Worm (Caenorhabditis elegans) whole organism, L1 larva: Measurements from ENCODE around the gene D2085.7.

Experiments
- C16A3.4 ChIP-seq: fragments of 150-350 bp; optimal IDR thresholded peaks from 2 replicates; lab custom pipeline; 2014; ENCODE audit warnings: missing biosample characterization, missing genetic modification characterization
- C34B4.2 ChIP-seq: sonication (generic microtip); optimal IDR thresholded peaks from 2 replicates; lab custom pipeline; 2017; ENCODE audit warnings: mild to moderate bottlenecking, missing genetic modification characterization, missing compliant biosample characterization
- aly-2 ChIP-seq: fragments of 150-350 bp; optimal IDR thresholded peaks from 2 replicates; lab custom pipeline; 2014; ENCODE audit warnings: missing biosample characterization, missing genetic modification characterization
- ceh-8 ChIP-seq: fragments of 200-800 bp; sonication (Bioruptor generic); optimal IDR thresholded peaks from 2 replicates; lab custom pipeline; 2018; ENCODE audit warnings: mild to moderate bottlenecking, missing genetic modification characterization, moderate library complexity, missing compliant biosample characterization
- dpl-1 ChIP-seq, 3 experiments: fragments of 150-350 bp in 2 of 3; sonication (generic microtip) in 1 of 3; optimal IDR thresholded peaks; 2 replicates each; lab custom pipeline; 2014 to 2017; ENCODE audit warnings: missing biosample characterization in 3 of 3, missing genetic modification characterization in 3 of 3, missing genetic modification reagents in 3 of 3
- efl-1 ChIP-seq, 4 experiments: fragments of 150-350 bp; optimal IDR thresholded peaks in 3 of 4; peaks in 1 of 4; 1 replicate in 1 of 4; 2 replicates in 3 of 4; lab custom pipeline; 2014; ENCODE audit warnings: missing biosample characterization in 2 of 4, missing genetic modification characterization in 2 of 4, missing genetic modification reagents in 2 of 4
- egl-13 ChIP-seq: sonication (generic microtip); optimal IDR thresholded peaks from 2 replicates; lab custom pipeline; 2016; ENCODE audit warnings: missing genotype, missing genetic modification reagents, missing genetic modification characterization, missing compliant biosample characterization
- egl-27 ChIP-seq, 2 experiments: fragments of 150-350 bp in 1 of 2; sonication (generic microtip); optimal IDR thresholded peaks; 3 replicates each; lab custom pipeline; 2017 to 2018; ENCODE audit warnings: missing biosample characterization in 2 of 2, missing genetic modification characterization in 2 of 2, missing genetic modification reagents in 2 of 2
- elt-2 ChIP-seq: sonication (generic microtip); optimal IDR thresholded peaks from 2 replicates; lab custom pipeline; 2016; ENCODE audit warnings: missing genetic modification characterization, mild to moderate bottlenecking, inconsistent platforms, missing compliant biosample characterization, missing genetic modification reagents
- elt-3 ChIP-seq, 6 experiments: fragments of 150-350 bp in 1 of 6; sonication (generic microtip); optimal IDR thresholded peaks; 2 replicates each; lab custom pipeline; 2017 to 2018; ENCODE audit warnings: missing biosample characterization in 6 of 6, missing genetic modification characterization in 6 of 6, inconsistent platforms in 1 of 6
- fkh-8 ChIP-seq: sonication (generic microtip); optimal IDR thresholded peaks from 2 replicates; lab custom pipeline; 2016; ENCODE audit warnings: mild to moderate bottlenecking, missing genetic modification characterization, missing compliant biosample characterization
- hlh-4 ChIP-seq: sonication (generic microtip); optimal IDR thresholded peaks from 2 replicates; lab custom pipeline; 2016; ENCODE audit warnings: mild to moderate bottlenecking, missing genetic modification characterization, missing compliant biosample characterization
- hpl-2 ChIP-seq: fragments of 150-350 bp; optimal IDR thresholded peaks from 2 replicates; lab custom pipeline; 2014; ENCODE audit warnings: missing biosample characterization, missing genetic modification reagents, missing genetic modification characterization
- isw-1 ChIP-seq: fragments of 200-800 bp; sonication (Bioruptor generic); IDR thresholded peaks from 2 replicates; pipeline ENCODE4 v1.3.6; 2022; ENCODE audit warnings: missing genetic modification characterization, missing compliant biosample characterization
- lin-14 ChIP-seq: fragments of 200-800 bp; sonication (Bioruptor generic); optimal IDR thresholded peaks from 2 replicates; lab custom pipeline; 2018; ENCODE audit warnings: mild to moderate bottlenecking, missing genetic modification characterization, moderate library complexity, missing compliant biosample characterization
- lin-35 ChIP-seq, 2 experiments: fragments of 150-350 bp; optimal IDR thresholded peaks; 2 replicates each; lab custom pipeline; 2014; ENCODE audit warnings: missing biosample characterization in 2 of 2, missing genetic modification characterization in 2 of 2, missing genetic modification reagents in 2 of 2
- lin-39 ChIP-seq: fragments of 150-350 bp; optimal IDR thresholded peaks from 2 replicates; lab custom pipeline; 2014; ENCODE audit warnings: missing biosample characterization, missing genetic modification reagents, missing genetic modification characterization
- mef-2 ChIP-seq: fragments of 150-350 bp; optimal IDR thresholded peaks from 2 replicates; lab custom pipeline; 2014; ENCODE audit warnings: missing biosample characterization, missing genetic modification characterization
- mep-1 ChIP-seq: fragments of 150-350 bp; optimal IDR thresholded peaks from 2 replicates; lab custom pipeline; 2014; ENCODE audit warnings: missing biosample characterization, missing genetic modification characterization
- nhr-11 ChIP-seq: fragments of 150-350 bp; optimal IDR thresholded peaks from 2 replicates; lab custom pipeline; 2014; ENCODE audit warnings: missing biosample characterization, missing genetic modification characterization
- nhr-20 ChIP-seq: sonication (generic microtip); optimal IDR thresholded peaks from 2 replicates; lab custom pipeline; 2016; ENCODE audit warnings: mild to moderate bottlenecking, missing genetic modification characterization, missing compliant biosample characterization
- nhr-28 ChIP-seq: fragments of 150-350 bp; optimal IDR thresholded peaks from 2 replicates; lab custom pipeline; 2014; ENCODE audit warnings: missing biosample characterization, missing genetic modification characterization
- nhr-47 ChIP-seq: sonication (generic microtip); optimal IDR thresholded peaks from 2 replicates; lab custom pipeline; 2016; ENCODE audit warnings: mild to moderate bottlenecking, missing genetic modification characterization, moderate library complexity, missing compliant biosample characterization
- nhr-71 ChIP-seq: sonication (generic microtip); optimal IDR thresholded peaks from 2 replicates; lab custom pipeline; 2016; ENCODE audit warnings: mild to moderate bottlenecking, missing genetic modification characterization, moderate library complexity, missing compliant biosample characterization
- nhr-77 ChIP-seq: fragments of 150-350 bp; optimal IDR thresholded peaks from 2 replicates; lab custom pipeline; 2014; ENCODE audit warnings: missing biosample characterization, missing genetic modification characterization
- nhr-84 ChIP-seq: sonication (generic microtip); optimal IDR thresholded peaks from 2 replicates; lab custom pipeline; 2017; ENCODE audit warnings: missing biosample characterization, missing genetic modification characterization
- sup-37 ChIP-seq: fragments of 200-800 bp; sonication (Bioruptor generic); optimal IDR thresholded peaks from 2 replicates; lab custom pipeline; 2018; ENCODE audit warnings: mild to moderate bottlenecking, missing genetic modification characterization, missing compliant biosample characterization
- swsn-7 ChIP-seq: sonication (generic microtip); optimal IDR thresholded peaks from 2 replicates; lab custom pipeline; 2016; ENCODE audit warnings: missing genetic modification characterization, missing compliant biosample characterization
- tbx-2 ChIP-seq: sonication (generic microtip); optimal IDR thresholded peaks from 2 replicates; lab custom pipeline; 2016; ENCODE audit warnings: missing genetic modification characterization, missing compliant biosample characterization
- tlp-1 ChIP-seq: fragments of 150-350 bp; optimal IDR thresholded peaks from 2 replicates; lab custom pipeline; 2014; ENCODE audit warnings: missing biosample characterization, missing genetic modification characterization
- unc-30 ChIP-seq: sonication (generic microtip); optimal IDR thresholded peaks from 2 replicates; lab custom pipeline; 2017; ENCODE audit warnings: missing biosample characterization, missing genetic modification characterization
- unc-86 ChIP-seq: sonication (generic microtip); optimal IDR thresholded peaks from 2 replicates; lab custom pipeline; 2016; ENCODE audit warnings: missing genetic modification characterization, missing compliant biosample characterization
- vab-15 ChIP-seq: sonication (generic microtip); optimal IDR thresholded peaks from 2 replicates; lab custom pipeline; 2017; ENCODE audit warnings: missing genotype, mild to moderate bottlenecking, missing genetic modification characterization, missing compliant biosample characterization

D2085.7 gene

DNA sequence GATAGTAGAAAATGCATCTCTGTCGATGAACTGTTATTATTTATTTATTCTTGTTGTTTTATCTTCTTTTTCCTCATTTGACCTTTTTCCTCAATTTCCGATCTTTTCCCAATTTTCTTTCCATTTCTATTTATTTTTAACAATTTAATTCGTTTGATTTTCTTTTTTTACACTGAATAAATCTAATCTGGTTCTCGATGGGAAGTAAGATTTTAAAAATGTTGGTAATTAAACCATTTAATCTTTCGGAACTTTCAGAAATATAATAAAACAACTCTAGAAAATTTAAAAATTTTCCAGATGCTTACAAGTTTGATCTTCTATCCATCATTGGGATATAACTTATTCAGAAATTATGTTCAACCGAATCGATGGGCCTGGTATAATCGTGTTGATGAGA, 34.6 kb upstream of the D2085.7 start, which contains the start of gene F28C6.8:
Gene F28C6.8 (plus strand): TSS at position 301 of the 400 bp plus-strand sequence.
- TF ChIP-seq tbx-2 (tag; lab: Kevin White, UChicago) (no peak), hpl-2 (GFP tag; lab: Kevin White, UChicago) (no peak), mep-1 (tag; lab: Kevin White, UChicago) (no peak), hlh-4 (no peak), aly-2 (tag; lab: Kevin White, UChicago) (no peak), sup-37 (GFP tag; lab: Kevin White, UChicago) (no peak), elt-2 (tag; lab: Kevin White, UChicago) (no peak), vab-15 (tag; lab: Kevin White, UChicago) (no peak), tlp-1 (no peak), unc-30 (tag; lab: Kevin White, UChicago) (no peak), lin-14 (GFP tag; lab: Kevin White, UChicago) (no peak), nhr-77 (tag; lab: Kevin White, UChicago) (no peak), nhr-28 (no peak), nhr-47 (no peak), dpl-1 (GFP tag; optimal IDR thresholded peaks at IDR 0.05; lab: Kevin White, UChicago) (no peak)

DNA sequence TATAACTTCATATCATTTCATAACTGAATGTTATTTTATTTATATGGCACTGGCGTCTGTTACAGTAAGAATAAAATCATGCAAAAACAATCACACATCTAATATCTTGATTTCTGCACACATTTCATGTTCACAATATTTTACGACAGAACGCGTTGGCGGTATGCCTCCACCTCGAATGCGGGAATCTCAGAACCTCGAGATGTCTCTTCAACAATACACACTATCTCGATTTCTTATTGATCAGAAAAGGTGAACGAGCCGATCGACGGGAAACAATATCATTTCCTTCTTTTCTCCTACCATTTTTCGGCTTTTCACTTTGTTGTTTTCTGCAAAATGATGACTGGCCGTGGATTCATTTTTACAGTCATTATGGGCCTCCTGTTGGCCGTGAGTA, 33.5 kb upstream of the D2085.7 start, which contains the start of gene F28C6.10:
Gene F28C6.10 (plus strand): TSS at position 301 of the 400 bp plus-strand sequence.
- no peak for TF ChIP-seq mef-2 (tag; lab: Kevin White, UChicago)

DNA sequence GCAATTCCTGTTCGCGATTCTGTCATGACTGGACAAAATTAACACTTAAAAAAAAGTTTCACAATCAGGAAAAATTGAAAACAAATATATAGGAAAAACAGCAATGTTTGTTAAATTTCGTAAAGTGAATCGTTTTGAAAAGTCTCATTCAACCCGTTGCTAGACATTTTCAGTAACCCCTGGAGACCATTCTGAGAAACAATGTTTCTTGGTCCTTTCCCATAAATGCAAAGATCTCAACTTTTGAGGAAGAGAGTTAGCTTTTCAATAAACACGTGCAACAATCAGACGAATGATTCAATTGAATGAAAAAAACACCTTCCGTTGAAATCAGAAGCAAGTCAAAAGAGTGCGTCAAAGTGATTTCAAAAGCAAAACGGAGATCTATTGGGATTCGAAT, 31.1 kb upstream of the D2085.7 start, which contains the start of gene F28C6.9:
Gene F28C6.9 (minus strand): TSS at position 101 of the 400 bp plus-strand sequence.
- TF ChIP-seq lin-39 (tag; lab: Kevin White, UChicago) (no peak), C16A3.4 (tag; lab: Kevin White, UChicago) (no peak), egl-27 (tag; optimal IDR thresholded peaks at IDR 0.05; lab: Kevin White, UChicago) (no peak), C34B4.2 (tag; lab: Kevin White, UChicago) (no peak), lin-14 (GFP tag; lab: Kevin White, UChicago) (no peak), nhr-11 (no peak), isw-1 (GFP tag; lab: Robert Waterston, UW) (no peak), egl-13 (no peak), dpl-1 (GFP tag; optimal IDR thresholded peaks at IDR 0.05; lab: Kevin White, UChicago) (no peak), elt-3 (tag; optimal IDR thresholded peaks at IDR 0.05; lab: Kevin White, UChicago) (no peak)

DNA sequence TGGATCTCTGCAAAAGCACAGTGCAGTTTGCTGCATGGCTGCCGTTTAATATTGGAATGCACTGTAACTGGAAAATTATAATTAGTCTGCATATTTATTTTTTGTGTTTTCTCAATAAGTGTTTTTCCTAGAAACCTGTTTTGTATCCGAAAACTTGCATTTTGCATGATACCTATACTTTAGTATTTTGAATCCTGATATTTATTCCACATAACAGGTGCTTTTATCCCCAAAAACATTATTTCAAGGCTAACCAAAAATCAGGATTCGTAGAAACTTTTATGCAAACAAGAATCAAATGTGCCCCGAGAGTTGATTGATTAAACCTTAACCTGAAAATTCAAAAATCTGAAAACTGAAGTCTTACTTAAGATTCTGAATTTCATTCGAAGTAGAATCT, 30.6 kb upstream of the D2085.7 start:
- TF ChIP-seq hlh-4 = peak; percentile 93
- peak; percentile 15 for TF ChIP-seq nhr-47
- no peak for TF ChIP-seq lin-35 (GFP tag; optimal IDR thresholded peaks at IDR 0.05; lab: Kevin White, UChicago)
- TF ChIP-seq nhr-71 (tag; lab: Kevin White, UChicago) = peak; percentile 15
- TF ChIP-seq, all 84 proteins: peak for 3

DNA sequence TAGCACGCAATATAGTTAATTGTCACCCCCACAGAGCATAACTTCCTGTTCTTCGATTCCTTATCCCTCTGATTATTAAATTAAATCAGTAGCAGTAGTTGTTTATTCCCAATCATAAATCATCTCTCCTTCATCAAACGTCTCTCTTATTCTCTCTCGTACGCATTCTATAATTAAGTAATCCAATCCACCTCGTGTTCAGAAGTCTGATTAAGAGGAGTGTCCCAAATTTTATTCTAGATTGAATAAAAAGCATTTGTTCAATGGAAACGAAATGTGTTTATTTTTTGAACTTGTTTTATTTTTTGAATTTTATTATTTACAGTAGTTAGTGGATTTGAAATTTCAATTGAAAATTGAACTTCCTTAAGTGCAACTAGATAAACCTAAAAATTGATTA, 29.9 kb upstream of the D2085.7 start:
- TF ChIP-seq dpl-1 (GFP tag; optimal IDR thresholded peaks at IDR 0.05; lab: Kevin White, UChicago) = no peak
- no peak for TF ChIP-seq lin-39 (tag; lab: Kevin White, UChicago)
- no peak for TF ChIP-seq efl-1 (optimal IDR thresholded peaks at IDR 0.05; lab: Kevin White, UChicago)
- TF ChIP-seq efl-1 (GFP tag; optimal IDR thresholded peaks at IDR 0.05 in 1 of 2; lab: Kevin White, UChicago) = no peak
- TF ChIP-seq mef-2 (tag; lab: Kevin White, UChicago) = no peak
- TF ChIP-seq nhr-47 = peak; percentile 0
- TF ChIP-seq swsn-7 (tag; lab: Kevin White, UChicago) = no peak
- no peak for TF ChIP-seq nhr-84 (tag; lab: Kevin White, UChicago)
- TF ChIP-seq ceh-8 (GFP tag; lab: Kevin White, UChicago) = peak; percentile 75
- peak; percentile 23 for TF ChIP-seq fkh-8 (tag; lab: Kevin White, UChicago)
- TF ChIP-seq C34B4.2 (tag; lab: Kevin White, UChicago) = no peak
- TF ChIP-seq nhr-20 (tag; lab: Kevin White, UChicago) = no peak
- TF ChIP-seq unc-86 = no peak
- no peak for TF ChIP-seq elt-2 (tag; lab: Kevin White, UChicago)
- peak; percentile 9 for TF ChIP-seq nhr-71 (tag; lab: Kevin White, UChicago)
- TF ChIP-seq, all 84 proteins: peak for 4
